Fruit fly (Drosophila melanogaster): Measurements from ENCODE around the gene CG4962.

DNA sequence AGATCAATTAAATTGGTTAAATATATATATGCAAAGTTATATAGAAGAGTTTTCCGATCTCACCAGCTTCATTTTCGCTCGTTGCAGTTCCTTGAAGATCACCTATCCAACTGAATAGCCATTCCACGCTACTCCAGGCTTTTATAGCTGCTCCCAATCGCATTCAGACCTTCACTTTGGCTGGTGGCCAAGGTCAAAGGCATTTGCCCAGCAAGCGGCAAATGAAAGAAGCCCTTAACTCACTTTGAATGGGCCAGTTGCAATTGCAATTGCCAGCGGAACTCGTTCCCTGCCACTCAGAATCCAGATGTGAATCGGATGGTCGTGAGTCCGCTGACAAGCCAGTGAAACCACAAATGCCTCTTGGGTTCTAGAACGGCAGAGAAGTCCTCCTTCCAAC lies 33.8 kb downstream of the CG4962 start, which contains the start of gene CG34247:
- TF ChIP-seq CG13204 (GFP tag; optimal IDR thresholded peaks at IDR 0.05) (no peak), CG9948 (tag; optimal IDR thresholded peaks at IDR 0.05) (no peak), Pif1B (GFP tag; optimal IDR thresholded peaks at IDR 0.05) (no peak), CG8159 (tag; optimal IDR thresholded peaks at IDR 0.05) (no peak), EcR (GFP tag; optimal IDR thresholded peaks at IDR 0.05) (peak; percentile 15), Snoo (tag; optimal IDR thresholded peaks at IDR 0.05) (no peak), CG32121 (GFP tag; IDR thresholded peaks at IDR 0.05) (no peak), Ets98B (GFP tag; IDR thresholded peaks at IDR 0.05) (no peak), CG34367 (tag; optimal IDR thresholded peaks at IDR 0.05) (no peak), CG17806 (tag; optimal IDR thresholded peaks at IDR 0.05) (no peak), CG12605 (GFP tag; IDR thresholded peaks at IDR 0.05) (no peak)
